Worm (Caenorhabditis elegans) whole organism, early embryonic: ENCODE measurements around the gene tbc-1.

Experiments
- B0310.2 ChIP-seq: sonication (generic microtip); optimal IDR thresholded peaks from 2 replicates; lab custom pipeline; 2016; ENCODE audit warnings: mild to moderate bottlenecking, missing genetic modification characterization, missing compliant biosample characterization
- F13C5.2 ChIP-seq: sonication (generic microtip); optimal IDR thresholded peaks from 2 replicates; lab custom pipeline; 2017; ENCODE audit warnings: mild to moderate bottlenecking, missing genetic modification characterization, inconsistent platforms, missing compliant biosample characterization
- aly-1 ChIP-seq: sonication (generic microtip); optimal IDR thresholded peaks from 2 replicates; lab custom pipeline; 2016; ENCODE audit warnings: missing genetic modification characterization, missing compliant biosample characterization
- ama-1 ChIP-seq: fragments of 150-350 bp; optimal IDR thresholded peaks from 2 replicates; lab custom pipeline; 2014
- ceh-13 ChIP-seq: fragments of 200-800 bp; sonication (Bioruptor generic); optimal IDR thresholded peaks from 2 replicates; lab custom pipeline; 2018; ENCODE audit warnings: mild to moderate bottlenecking, missing genetic modification characterization, missing compliant biosample characterization
- ceh-36 ChIP-seq: sonication (generic microtip); optimal IDR thresholded peaks from 2 replicates; lab custom pipeline; 2016; ENCODE audit warnings: missing genetic modification characterization, inconsistent platforms, missing compliant biosample characterization
- ets-7 ChIP-seq: sonication (generic microtip); optimal IDR thresholded peaks from 2 replicates; lab custom pipeline; 2016; ENCODE audit warnings: missing genotype, missing genetic modification characterization, missing compliant biosample characterization
- flt-1 ChIP-seq: fragments of 200-800 bp; sonication (Bioruptor generic); IDR thresholded peaks from 2 replicates; pipeline ENCODE4 v1.3.6; 2022; ENCODE audit warnings: missing genetic modification characterization, missing compliant biosample characterization
- hmbx-1 ChIP-seq: sonication (generic microtip); optimal IDR thresholded peaks from 2 replicates; lab custom pipeline; 2016; ENCODE audit warnings: mild to moderate bottlenecking, missing genetic modification characterization, missing compliant biosample characterization
- hmg-4 ChIP-seq: fragments of 200-800 bp; sonication (Bioruptor generic); optimal IDR thresholded peaks from 2 replicates; lab custom pipeline; 2018; ENCODE audit warnings: mild to moderate bottlenecking, missing genetic modification characterization, missing compliant biosample characterization
- hnd-1 ChIP-seq: sonication (generic microtip); optimal IDR thresholded peaks from 2 replicates; lab custom pipeline; 2016; ENCODE audit warnings: missing genetic modification characterization, missing compliant biosample characterization
- pes-1 ChIP-seq: fragments of 200-800 bp; sonication (Bioruptor generic); IDR thresholded peaks from 2 replicates; pipeline ENCODE4 v1.3.6; 2022; ENCODE audit warnings: missing genetic modification reagents, missing genetic modification characterization, missing compliant biosample characterization
- scrt-1 ChIP-seq: fragments of 200-800 bp; sonication (Bioruptor generic); IDR thresholded peaks from 2 replicates; pipeline ENCODE4 v1.3.6; 2022; ENCODE audit warnings: missing genetic modification characterization, missing compliant biosample characterization
- sea-1 ChIP-seq: fragments of 200-800 bp; sonication (Bioruptor generic); conservative IDR thresholded peaks from 2 replicates; pipeline ENCODE4 v1.3.6; 2022; ENCODE audit warnings: missing genetic modification characterization, missing compliant biosample characterization
- tbx-11 ChIP-seq: fragments of 200-800 bp; sonication (Bioruptor generic); IDR thresholded peaks from 2 replicates; pipeline ENCODE4 v1.3.6; 2022; ENCODE audit warnings: missing genetic modification characterization, missing compliant biosample characterization
- tbx-37 ChIP-seq: fragments of 200-800 bp; sonication (Bioruptor generic); conservative IDR thresholded peaks from 2 replicates; pipeline ENCODE4 v1.3.6; 2022; ENCODE audit warnings: missing genetic modification reagents, missing genetic modification characterization, missing compliant biosample characterization
- tra-4 ChIP-seq: sonication (generic microtip); optimal IDR thresholded peaks from 2 replicates; lab custom pipeline; 2017; ENCODE audit warnings: missing genetic modification characterization, missing compliant biosample characterization

Gene tbc-1

ce11 chrX:14973085-14973484 is 2.5 kb downstream of the tbc-1 start:
- TF ChIP-seq pes-1: no peak
- TF ChIP-seq hmg-4 (GFP tag; lab: Kevin White, UChicago): no peak
- no peak for TF ChIP-seq aly-1 (tag; lab: Kevin White, UChicago)
- TF ChIP-seq tbx-11 (GFP tag; lab: Robert Waterston, UW): no peak
- TF ChIP-seq B0310.2 (tag; lab: Kevin White, UChicago): no peak
- no peak for TF ChIP-seq F13C5.2 (tag; lab: Kevin White, UChicago)
- TF ChIP-seq ceh-36: no peak

DNA sequence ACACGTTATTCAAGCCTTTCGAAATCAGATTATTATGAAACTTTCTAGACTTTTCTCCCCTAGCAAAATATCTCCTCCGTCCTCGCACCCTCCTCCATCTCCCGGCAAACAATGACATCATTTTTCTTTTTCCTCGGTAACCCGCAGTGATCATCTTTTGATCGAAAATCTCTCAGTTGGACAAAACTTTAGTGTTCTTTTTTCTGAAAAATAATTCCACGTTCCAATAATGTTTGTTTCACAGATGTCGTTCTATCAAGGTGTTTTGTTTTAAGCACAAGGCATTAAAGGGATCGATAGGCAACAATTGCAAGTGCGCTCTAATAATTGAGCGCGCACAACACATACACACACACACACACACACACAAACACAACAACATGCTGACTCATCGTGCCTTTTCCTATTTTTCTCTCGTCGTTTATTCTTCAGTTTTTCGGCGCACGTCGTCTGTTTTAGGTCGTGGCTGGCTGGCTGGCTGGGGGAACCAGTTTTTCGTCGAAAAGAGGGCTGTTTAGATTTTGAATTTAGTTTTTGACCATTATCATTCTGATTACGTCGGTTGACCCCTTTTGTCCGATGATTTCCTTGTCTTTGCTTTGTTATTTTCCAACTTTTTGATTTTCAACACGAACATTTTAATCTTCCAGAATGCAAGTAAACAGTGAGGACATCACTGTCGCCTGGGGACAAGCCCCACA is 5.1 kb downstream of the tbc-1 start, which contains the start of gene F20D1.3:
F20D1.3 (plus strand) TSS at position 651 of the 701 bp plus-strand sequence.
- TF ChIP-seq F13C5.2 (tag; lab: Kevin White, UChicago): peak; percentile 2
- TF ChIP-seq ets-7 (tag; lab: Kevin White, UChicago): no peak

ce11 chrX:14976840-14977534 is 6.4 kb downstream of the tbc-1 start:
- TF ChIP-seq ceh-36 (no peak), hmbx-1 (no peak), B0310.2 (tag; lab: Kevin White, UChicago) (no peak), ceh-13 (GFP tag; lab: Kevin White, UChicago) (no peak), flt-1 (GFP tag; lab: Robert Waterston, UW) (no peak), F13C5.2 (tag; lab: Kevin White, UChicago) (no peak), scrt-1 (GFP tag; lab: Robert Waterston, UW) (no peak), sea-1 (GFP tag; lab: Robert Waterston, UW) (no peak), tbx-37 (GFP tag; lab: Robert Waterston, UW) (no peak), aly-1 (tag; lab: Kevin White, UChicago) (no peak), ama-1 (lab: Kevin White, UChicago) (no peak), hmg-4 (GFP tag; lab: Kevin White, UChicago) (no peak), pes-1 (no peak), ets-7 (tag; lab: Kevin White, UChicago) (no peak), tra-4 (tag; lab: Kevin White, UChicago) (no peak), tbx-11 (GFP tag; lab: Robert Waterston, UW) (no peak)

DNA sequence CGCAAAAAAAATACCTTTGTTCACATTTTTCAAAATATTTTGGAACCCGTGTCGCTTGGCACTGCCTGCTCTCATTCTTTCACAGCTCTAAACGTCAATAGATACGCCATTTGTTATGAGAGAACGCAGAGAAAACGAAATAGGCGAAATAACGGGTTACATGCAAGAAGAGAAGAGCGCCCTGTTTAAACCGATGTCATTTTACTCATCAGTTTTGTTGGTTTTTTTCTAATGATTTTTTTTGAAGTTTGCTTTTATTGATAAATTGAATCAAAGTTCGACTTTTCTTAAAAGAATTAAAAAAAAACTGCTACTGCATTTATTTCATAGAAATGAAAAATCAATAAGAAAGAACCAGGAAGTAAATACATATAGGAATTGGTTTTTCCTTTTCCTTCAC is 8.2 kb downstream of the tbc-1 start:
- TF ChIP-seq ceh-13 (GFP tag; lab: Kevin White, UChicago): no peak
- TF ChIP-seq tbx-37 (GFP tag; lab: Robert Waterston, UW): no peak
- no peak for TF ChIP-seq scrt-1 (GFP tag; lab: Robert Waterston, UW)

DNA sequence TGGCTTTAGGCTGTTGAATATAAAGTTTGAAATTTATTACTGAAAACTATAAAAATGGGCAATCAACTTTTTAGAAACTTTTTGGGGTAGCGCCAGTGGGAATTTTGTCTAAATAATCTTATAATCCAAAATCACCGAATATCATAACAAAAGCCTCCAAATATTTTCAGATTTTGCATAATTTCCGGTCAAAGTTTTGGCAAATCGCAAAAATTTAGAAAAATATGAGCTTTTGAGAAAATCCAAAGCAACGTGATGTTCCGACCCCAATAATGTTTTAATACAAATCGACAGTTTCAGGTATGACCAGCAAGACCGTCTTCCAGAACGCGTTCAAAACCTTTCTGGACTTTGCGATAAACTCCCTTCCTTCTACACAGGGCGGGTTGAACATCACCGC is 8.8 kb downstream of the tbc-1 start, which contains the start of gene emre-1:
emre-1 (plus strand) TSS at position 301 of the 400 bp plus-strand sequence.
- TF ChIP-seq tra-4 (tag; lab: Kevin White, UChicago): no peak
- TF ChIP-seq hmbx-1: no peak
- TF ChIP-seq scrt-1 (GFP tag; lab: Robert Waterston, UW): no peak
- TF ChIP-seq ceh-36: no peak
- TF ChIP-seq sea-1 (GFP tag; lab: Robert Waterston, UW): no peak
- TF ChIP-seq tbx-37 (GFP tag; lab: Robert Waterston, UW): no peak
- no peak for TF ChIP-seq ama-1 (lab: Kevin White, UChicago)
- TF ChIP-seq ets-7 (tag; lab: Kevin White, UChicago): no peak

- TF ChIP-seq F13C5.2 (tag; lab: Kevin White, UChicago) (no peak), scrt-1 (GFP tag; lab: Robert Waterston, UW) (no peak), B0310.2 (tag; lab: Kevin White, UChicago) (no peak), flt-1 (GFP tag; lab: Robert Waterston, UW) (no peak), ceh-13 (GFP tag; lab: Kevin White, UChicago) (no peak), tbx-37 (GFP tag; lab: Robert Waterston, UW) (no peak), pes-1 (no peak), ets-7 (tag; lab: Kevin White, UChicago) (no peak), aly-1 (tag; lab: Kevin White, UChicago) (no peak), tra-4 (tag; lab: Kevin White, UChicago) (no peak), ama-1 (lab: Kevin White, UChicago) (no peak), ceh-36 (no peak), tbx-11 (GFP tag; lab: Robert Waterston, UW) (no peak), sea-1 (GFP tag; lab: Robert Waterston, UW) (no peak), hmbx-1 (no peak), hnd-1 (no peak), hmg-4 (GFP tag; lab: Kevin White, UChicago) (no peak)
Measured at ce11 chrX:14982525-14982924, 12.0 kb downstream of the tbc-1 start, which contains the start of gene plp-2. plp-2 (minus strand) TSS chrX:14982804.

ce11 chrX:14983274-14983673 is 12.7 kb downstream of the tbc-1 start, which contains the start of gene rbg-1:
rbg-1 (plus strand) TSS chrX:14983533.
- no peak for TF ChIP-seq sea-1 (GFP tag; lab: Robert Waterston, UW)
- TF ChIP-seq ama-1 (lab: Kevin White, UChicago): no peak
- no peak for TF ChIP-seq pes-1
- no peak for TF ChIP-seq F13C5.2 (tag; lab: Kevin White, UChicago)
- no peak for TF ChIP-seq aly-1 (tag; lab: Kevin White, UChicago)
- TF ChIP-seq flt-1 (GFP tag; lab: Robert Waterston, UW): no peak
- TF ChIP-seq tbx-37 (GFP tag; lab: Robert Waterston, UW): no peak
- no peak for TF ChIP-seq ceh-36
- no peak for TF ChIP-seq hmbx-1
- no peak for TF ChIP-seq hmg-4 (GFP tag; lab: Kevin White, UChicago)
- no peak for TF ChIP-seq tbx-11 (GFP tag; lab: Robert Waterston, UW)
- TF ChIP-seq tra-4 (tag; lab: Kevin White, UChicago): no peak
- TF ChIP-seq scrt-1 (GFP tag; lab: Robert Waterston, UW): no peak
- no peak for TF ChIP-seq ceh-13 (GFP tag; lab: Kevin White, UChicago)
- TF ChIP-seq hnd-1: no peak
- no peak for TF ChIP-seq ets-7 (tag; lab: Kevin White, UChicago)
- no peak for TF ChIP-seq B0310.2 (tag; lab: Kevin White, UChicago)
